Fruit fly (Drosophila melanogaster) whole organism, prepupa: ENCODE measurements around the gene GstD10.

ENCODE experiments used
- CG1621 ChIP-seq: fragments of 200-800 bp; sonication (Bioruptor generic); optimal IDR thresholded peaks from 3 replicates; lab custom pipeline; 2018; ENCODE audit warnings: missing biosample characterization, mild to moderate bottlenecking, missing genetic modification characterization
- CG6276 ChIP-seq: fragments of 200-800 bp; sonication (Bioruptor generic); optimal IDR thresholded peaks from 2 replicates; lab custom pipeline; 2017; ENCODE audit warnings: missing biosample characterization, mild to moderate bottlenecking, missing genetic modification characterization
- Ets96B ChIP-seq: fragments of 200-800 bp; optimal IDR thresholded peaks from 2 replicates; lab custom pipeline; 2019; ENCODE audit warnings: missing biosample characterization, mild to moderate bottlenecking, missing genetic modification characterization, moderate library complexity
- dac ChIP-seq: fragments of 200-800 bp; sonication (Bioruptor generic); optimal IDR thresholded peaks from 2 replicates; lab custom pipeline; 2017; ENCODE audit warnings: missing biosample characterization, mild to moderate bottlenecking, missing genetic modification characterization
- fkh ChIP-seq: fragments of 200-800 bp; sonication (Bioruptor generic); optimal IDR thresholded peaks from 3 replicates; lab custom pipeline; 2017; ENCODE audit warnings: missing biosample characterization, mild to moderate bottlenecking, missing genetic modification characterization, moderate library complexity

DNA sequence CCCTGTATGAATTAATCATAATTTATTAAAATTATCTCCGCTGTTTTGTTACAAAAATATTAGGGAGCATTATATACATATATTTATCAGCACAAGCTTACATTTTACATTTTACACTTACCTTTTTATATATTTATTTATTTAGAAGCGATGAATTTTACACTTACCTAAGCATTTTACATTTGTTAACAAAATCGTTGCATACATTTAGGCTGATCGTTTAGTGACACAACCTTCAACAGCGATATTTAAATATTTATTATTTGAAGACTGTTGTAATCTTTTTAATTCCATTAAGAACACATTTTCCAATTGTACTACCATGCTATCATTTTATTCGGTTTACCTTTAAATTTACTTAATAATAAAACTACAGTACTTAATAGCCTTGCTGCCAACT lies 18.2 kb upstream of the GstD10 start:
- TF ChIP-seq CG6276 (no peak), dac (no peak), Ets96B (tag; lab: Kevin White, UChicago) (no peak), fkh (peak; percentile 73), CG1621 (no peak)
